Worm (Caenorhabditis elegans): ENCODE measurements around the gene F07C6.4.

The F07C6.4 gene

ce11 chrIV:12796811-12797210, 8.9 kb upstream of the F07C6.4 start:
- TF ChIP-seq ces-1 (GFP tag; optimal IDR thresholded peaks at IDR 0.05): no peak
- no peak for TF ChIP-seq M03D4.4 (tag; optimal IDR thresholded peaks at IDR 0.05)
- no peak for TF ChIP-seq sptf-1 (tag; optimal IDR thresholded peaks at IDR 0.05)

- TF ChIP-seq bed-3 (GFP tag; optimal IDR thresholded peaks at IDR 0.05): no peak
- peak; percentile 39 for TF ChIP-seq nhr-2 (tag; optimal IDR thresholded peaks at IDR 0.05)
These were observed 5.8 kb downstream of the F07C6.4 start for ce11 chrIV:12811554-12811953.

DNA sequence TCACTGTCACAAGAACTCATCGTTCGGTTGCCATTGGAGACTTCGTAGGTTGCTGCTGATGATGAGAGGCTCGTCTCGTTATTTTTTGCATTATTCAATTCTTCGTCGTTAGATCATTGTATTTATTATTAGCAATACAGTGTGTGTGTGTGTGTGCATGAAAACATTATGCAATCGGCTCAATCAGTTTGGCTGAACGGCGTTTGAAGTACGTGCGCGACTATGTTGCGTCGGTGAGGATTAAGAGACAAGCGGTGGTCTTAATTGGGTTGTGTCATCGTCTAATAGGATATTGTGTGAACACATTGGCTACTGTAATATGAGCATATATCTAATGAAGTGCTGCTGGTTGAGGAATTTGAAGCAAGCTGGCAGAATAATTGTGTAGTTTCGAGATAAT, 8.1 kb downstream of the F07C6.4 start:
- TF ChIP-seq elt-3 (tag; optimal IDR thresholded peaks at IDR 0.05): no peak
- TF ChIP-seq ceh-43 (GFP tag; optimal IDR thresholded peaks at IDR 0.05): no peak
- peak; percentile 91 for TF ChIP-seq nhr-2 (tag; optimal IDR thresholded peaks at IDR 0.05)
- no peak for TF ChIP-seq nhr-237 (tag; optimal IDR thresholded peaks at IDR 0.05)
- TF ChIP-seq mab-5 (tag; optimal IDR thresholded peaks at IDR 0.05): no peak
- no peak for TF ChIP-seq unc-62 (GFP tag; optimal IDR thresholded peaks at IDR 0.05)
- TF ChIP-seq tbx-8 (GFP tag; optimal IDR thresholded peaks at IDR 0.05): no peak
- TF ChIP-seq snpc-4 (tag; optimal IDR thresholded peaks at IDR 0.05): no peak
- no peak for TF ChIP-seq nhr-76 (tag; optimal IDR thresholded peaks at IDR 0.05)
- TF ChIP-seq sptf-1 (tag; optimal IDR thresholded peaks at IDR 0.05): no peak
- TF ChIP-seq ces-1 (GFP tag; optimal IDR thresholded peaks at IDR 0.05): peak; percentile 45
- no peak for TF ChIP-seq flh-1 (GFP tag; optimal IDR thresholded peaks at IDR 0.05)
- TF ChIP-seq M03D4.4 (tag; optimal IDR thresholded peaks at IDR 0.05): no peak
- no peak for TF ChIP-seq sem-2 (GFP tag; optimal IDR thresholded peaks at IDR 0.05)
- TF ChIP-seq mep-1 (tag; optimal IDR thresholded peaks at IDR 0.05): no peak
- TF ChIP-seq elt-1 (tag; optimal IDR thresholded peaks at IDR 0.05; ENCODE audit: borderline replicate concordance, insufficient read depth): no peak
- no peak for TF ChIP-seq unc-39 (tag; optimal IDR thresholded peaks at IDR 0.05)
- TF ChIP-seq lin-32 (GFP tag; optimal IDR thresholded peaks at IDR 0.05): no peak
- no peak for TF ChIP-seq blmp-1 (tag; optimal IDR thresholded peaks at IDR 0.05)
- peak; percentile 0 for TF ChIP-seq zip-8 (tag; optimal IDR thresholded peaks at IDR 0.05)
- TF ChIP-seq cnd-1 (tag; optimal IDR thresholded peaks at IDR 0.05): peak; percentile 9
- TF ChIP-seq pha-4 (tag; optimal IDR thresholded peaks at IDR 0.05): no peak
- no peak for TF ChIP-seq mls-2 (tag; optimal IDR thresholded peaks at IDR 0.05)
- TF ChIP-seq nhr-12 (tag; optimal IDR thresholded peaks at IDR 0.05): no peak

ce11 chrIV:12816636-12817035, 10.9 kb downstream of the F07C6.4 start:
- peak; percentile 51 for TF ChIP-seq elt-1 (tag; optimal IDR thresholded peaks at IDR 0.05; ENCODE audit: borderline replicate concordance, insufficient read depth)
- peak; percentile 66 for TF ChIP-seq ham-2 (GFP tag; optimal IDR thresholded peaks at IDR 0.05)
- TF ChIP-seq unc-39 (tag; optimal IDR thresholded peaks at IDR 0.05): no peak
- no peak for TF ChIP-seq zip-8 (tag; optimal IDR thresholded peaks at IDR 0.05)
- no peak for TF ChIP-seq lsy-2 (tag; optimal IDR thresholded peaks at IDR 0.05)
- TF ChIP-seq unc-62 (GFP tag; optimal IDR thresholded peaks at IDR 0.05): peak; percentile 18
- no peak for TF ChIP-seq ztf-11 (tag; optimal IDR thresholded peaks at IDR 0.05)
- TF ChIP-seq lin-32 (GFP tag; optimal IDR thresholded peaks at IDR 0.05): no peak

ce11 chrIV:12817539-12817938, 11.8 kb downstream of the F07C6.4 start:
- no peak for TF ChIP-seq nhr-237 (tag; optimal IDR thresholded peaks at IDR 0.05)
- no peak for TF ChIP-seq zip-8 (tag; optimal IDR thresholded peaks at IDR 0.05)
- TF ChIP-seq lsy-2 (tag; optimal IDR thresholded peaks at IDR 0.05): no peak
- TF ChIP-seq nhr-12 (tag; optimal IDR thresholded peaks at IDR 0.05): no peak
- TF ChIP-seq mep-1 (tag; optimal IDR thresholded peaks at IDR 0.05): no peak
- no peak for TF ChIP-seq lin-32 (GFP tag; optimal IDR thresholded peaks at IDR 0.05)
- TF ChIP-seq ham-2 (GFP tag; optimal IDR thresholded peaks at IDR 0.05): no peak
- TF ChIP-seq flh-1 (GFP tag; optimal IDR thresholded peaks at IDR 0.05): no peak
- no peak for TF ChIP-seq drap-1 (GFP tag; optimal IDR thresholded peaks at IDR 0.05)
- no peak for TF ChIP-seq nhr-28 (tag; optimal IDR thresholded peaks at IDR 0.05)
- TF ChIP-seq M03D4.4 (tag; optimal IDR thresholded peaks at IDR 0.05): no peak

- no peak for TF ChIP-seq flh-1 (GFP tag; optimal IDR thresholded peaks at IDR 0.05)
- no peak for TF ChIP-seq unc-39 (tag; optimal IDR thresholded peaks at IDR 0.05)
- TF ChIP-seq bed-3 (GFP tag; optimal IDR thresholded peaks at IDR 0.05): no peak
- TF ChIP-seq drap-1 (GFP tag; optimal IDR thresholded peaks at IDR 0.05): no peak
- TF ChIP-seq cnd-1 (tag; optimal IDR thresholded peaks at IDR 0.05): no peak
- TF ChIP-seq sem-2 (GFP tag; optimal IDR thresholded peaks at IDR 0.05): no peak
These were observed 19.6 kb downstream of the F07C6.4 start, which contains the start of gene M02B1.4 for ce11 chrIV:12825304-12825703. Gene M02B1.4 (minus strand): TSS chrIV:12825312.
